Worm (Caenorhabditis elegans): Measurements from ENCODE around the gene col-132.

- TF ChIP-seq ref-1 (GFP tag; conservative IDR thresholded peaks at IDR 0.05) (no peak), klf-2 (GFP tag; conservative IDR thresholded peaks at IDR 0.05) (no peak), T22C8.4 (GFP tag; IDR thresholded peaks at IDR 0.05) (no peak), cog-1 (tag; optimal IDR thresholded peaks at IDR 0.05) (no peak), med-1 (GFP tag; optimal IDR thresholded peaks at IDR 0.05; ENCODE audit: insufficient read depth) (no peak), tab-1 (GFP tag; IDR thresholded peaks at IDR 0.05) (no peak)
Observed at ce11 chrIV:13044980-13045379, 45.9 kb downstream of the col-132 start.
